Fruit fly (Drosophila melanogaster) whole organism, embryonic: Measurements from ENCODE around the gene c12.2.

ENCODE experiments used
- Adf1 ChIP-seq: fragments of 200-800 bp; sonication (Bioruptor generic); IDR thresholded peaks from 2 replicates; pipeline ENCODE4 v1.3.6; 2022; ENCODE audit warnings: missing biosample characterization, missing genetic modification characterization
- CG10267 ChIP-seq: fragments of 200-800 bp; sonication (Bioruptor generic); optimal IDR thresholded peaks from 2 replicates; lab custom pipeline; 2018; ENCODE audit warnings: missing biosample characterization, mild to moderate bottlenecking, missing genetic modification characterization, moderate library complexity
- CG12769 ChIP-seq: fragments of 200-800 bp; sonication (Bioruptor generic); optimal IDR thresholded peaks from 2 replicates; lab custom pipeline; 2019; ENCODE audit warnings: missing biosample characterization, mild to moderate bottlenecking, missing genetic modification characterization, moderate library complexity
- CG18011 ChIP-seq: fragments of 200-800 bp; sonication (Bioruptor generic); optimal IDR thresholded peaks from 2 replicates; lab custom pipeline; 2017; ENCODE audit warnings: missing biosample characterization, missing genetic modification characterization, mild to moderate bottlenecking, moderate library complexity, missing genotype
- CG18476 ChIP-seq: fragments of 200-800 bp; sonication (Bioruptor generic); optimal IDR thresholded peaks from 2 replicates; lab custom pipeline; 2016; ENCODE audit warnings: missing biosample characterization, mild to moderate bottlenecking, missing genetic modification characterization
- CG4730 ChIP-seq: fragments of 200-800 bp; sonication (Bioruptor generic); IDR thresholded peaks from 2 replicates; pipeline ENCODE4 v1.3.6; 2022; ENCODE audit warnings: missing biosample characterization, missing genetic modification characterization
- CG6175 ChIP-seq: fragments of 200-800 bp; sonication (Bioruptor generic); IDR thresholded peaks from 3 replicates; pipeline ENCODE4 v1.3.6; 2022; ENCODE audit warnings: missing biosample characterization, missing genetic modification characterization
- CG6689 ChIP-seq: fragments of 200-800 bp; sonication (Bioruptor generic); IDR thresholded peaks from 2 replicates; pipeline ENCODE4 v1.3.6; 2022; ENCODE audit warnings: missing biosample characterization, missing genetic modification characterization
- CG7839 ChIP-seq: fragments of 200-800 bp; sonication (Bioruptor generic); optimal IDR thresholded peaks from 3 replicates; lab custom pipeline; 2018; ENCODE audit warnings: missing biosample characterization, mild to moderate bottlenecking, missing genetic modification characterization, moderate library complexity
- CG8944 ChIP-seq: fragments of 200-800 bp; sonication (Bioruptor generic); optimal IDR thresholded peaks from 3 replicates; lab custom pipeline; 2016; ENCODE audit warnings: missing biosample characterization, missing genetic modification characterization
- Camta ChIP-seq: fragments of 200-800 bp; sonication (Bioruptor generic); optimal IDR thresholded peaks from 2 replicates; lab custom pipeline; 2016; ENCODE audit warnings: missing biosample characterization, missing genetic modification characterization
- E2f1 ChIP-seq: fragments of 200-800 bp; sonication (Bioruptor generic); IDR thresholded peaks from 2 replicates; pipeline ENCODE4 v1.3.6; 2022; ENCODE audit warnings: missing biosample characterization, missing genetic modification characterization
- Elba2 ChIP-seq: fragments of 200-800 bp; sonication (Bioruptor generic); optimal IDR thresholded peaks from 3 replicates; lab custom pipeline; 2016; ENCODE audit warnings: missing biosample characterization, missing genetic modification characterization
- H2.0 ChIP-seq: fragments of 200-800 bp; sonication (Bioruptor generic); IDR thresholded peaks from 2 replicates; pipeline ENCODE4 v1.3.6; 2022; ENCODE audit warnings: missing biosample characterization, missing genetic modification characterization
- HLHmδ ChIP-seq: fragments of 200-800 bp; sonication (Bioruptor generic); optimal IDR thresholded peaks from 2 replicates; lab custom pipeline; 2018; ENCODE audit warnings: missing biosample characterization, mild to moderate bottlenecking, missing genetic modification characterization, moderate library complexity
- Hand ChIP-seq: fragments of 200-800 bp; sonication (Bioruptor generic); optimal IDR thresholded peaks from 2 replicates; lab custom pipeline; 2017; ENCODE audit warnings: mild to moderate bottlenecking, missing biosample characterization, missing genetic modification reagents, missing genetic modification characterization
- Hmr ChIP-seq: fragments of 200-800 bp; sonication (Bioruptor generic); optimal IDR thresholded peaks from 3 replicates; lab custom pipeline; 2017; ENCODE audit warnings: mild to moderate bottlenecking, missing biosample characterization, missing genetic modification reagents, missing genetic modification characterization
- Hr39 ChIP-seq: fragments of >200 bp; optimal IDR thresholded peaks from 2 replicates; lab custom pipeline; 2017
- Jarid2 ChIP-seq: fragments of 200-800 bp; sonication (Bioruptor generic); optimal IDR thresholded peaks from 3 replicates; lab custom pipeline; 2017; ENCODE audit warnings: mild to moderate bottlenecking, missing biosample characterization, missing genetic modification reagents, missing genetic modification characterization
- Max ChIP-seq: fragments of 200-800 bp; sonication (Bioruptor generic); optimal IDR thresholded peaks from 2 replicates; lab custom pipeline; 2016; ENCODE audit warnings: missing biosample characterization, mild to moderate bottlenecking, missing genetic modification characterization
- Med ChIP-seq: fragments of 200-800 bp; sonication (Bioruptor generic); peaks from one replicate; lab custom pipeline; 2016; ENCODE audit warnings: missing biosample characterization, missing genetic modification characterization, mild to moderate bottlenecking, inconsistent platforms, moderate library complexity
- NC2β ChIP-seq: fragments of 200-800 bp; sonication (Bioruptor generic); optimal IDR thresholded peaks from 2 replicates; lab custom pipeline; 2016; ENCODE audit warnings: missing biosample characterization, missing genetic modification characterization
- Opbp ChIP-seq: fragments of 200-800 bp; sonication (Bioruptor generic); IDR thresholded peaks from 3 replicates; pipeline ENCODE4 v1.3.6; 2022; ENCODE audit warnings: missing biosample characterization, missing genetic modification characterization; ENCODE audit not compliant: partially characterized antibody
- Sox102F ChIP-seq: fragments of 200-800 bp; sonication (Bioruptor generic); optimal IDR thresholded peaks from 2 replicates; lab custom pipeline; 2018; ENCODE audit warnings: missing biosample characterization, mild to moderate bottlenecking, missing genetic modification characterization, moderate library complexity
- Xrp1 ChIP-seq: fragments of 200-800 bp; sonication (Bioruptor generic); IDR thresholded peaks from 2 replicates; pipeline ENCODE4 v1.3.6; 2022; ENCODE audit warnings: missing biosample characterization, missing genetic modification characterization
- amos ChIP-seq: fragments of 200-800 bp; sonication (Bioruptor generic); IDR thresholded peaks from 2 replicates; pipeline ENCODE4 v1.3.6; 2022; ENCODE audit warnings: missing biosample characterization, missing genetic modification characterization; ENCODE audit not compliant: partially characterized antibody
- crol ChIP-seq: fragments of 200-800 bp; sonication (Bioruptor generic); IDR thresholded peaks from 2 replicates; pipeline ENCODE4 v1.3.6; 2022; ENCODE audit warnings: missing biosample characterization, missing genetic modification characterization
- dm ChIP-seq: fragments of 200-800 bp; sonication (Bioruptor generic); optimal IDR thresholded peaks from 3 replicates; lab custom pipeline; 2016; ENCODE audit warnings: missing biosample characterization, missing genetic modification characterization
- ewg ChIP-seq: fragments of 200-800 bp; sonication (Bioruptor generic); optimal IDR thresholded peaks from 3 replicates; lab custom pipeline; 2017; ENCODE audit warnings: mild to moderate bottlenecking, missing biosample characterization, missing genetic modification reagents, missing genetic modification characterization
- fd64A ChIP-seq: fragments of 200-800 bp; sonication (Bioruptor generic); optimal IDR thresholded peaks from 3 replicates; lab custom pipeline; 2018; ENCODE audit warnings: missing biosample characterization, mild to moderate bottlenecking, missing genetic modification characterization
- grn ChIP-seq: fragments of 200-800 bp; sonication (Bioruptor generic); optimal IDR thresholded peaks from 3 replicates; lab custom pipeline; 2017; ENCODE audit warnings: missing biosample characterization, missing genetic modification characterization
- kni ChIP-seq: fragments of 200-800 bp; sonication (Bioruptor generic); optimal IDR thresholded peaks from 3 replicates; lab custom pipeline; 2017; ENCODE audit warnings: mild to moderate bottlenecking, missing biosample characterization, missing genetic modification reagents, missing genetic modification characterization
- nmo ChIP-seq: fragments of 200-800 bp; sonication (Bioruptor generic); optimal IDR thresholded peaks from 2 replicates; lab custom pipeline; 2018; ENCODE audit warnings: missing biosample characterization, mild to moderate bottlenecking, missing genetic modification characterization, moderate library complexity
- oc ChIP-seq: fragments of 200-800 bp; sonication (Bioruptor generic); optimal IDR thresholded peaks from 2 replicates; lab custom pipeline; 2018; ENCODE audit warnings: missing biosample characterization, mild to moderate bottlenecking, missing genetic modification characterization, moderate library complexity
- pan ChIP-seq, 4 experiments: fragments of >200 bp in 3 of 4; fragments of 200-800 bp in 1 of 4; sonication (Bioruptor generic) in 1 of 4; optimal IDR thresholded peaks in 3 of 4; IDR thresholded peaks in 1 of 4; 2 replicates each; pipeline versions ENCODE4 v1.3.6 to Lab custom; 2017 to 2022; ENCODE audit warnings: missing biosample characterization in 2 of 4, missing genetic modification characterization in 2 of 4, mixed read lengths in 1 of 4
- psq ChIP-seq: fragments of 200-800 bp; sonication (Bioruptor generic); optimal IDR thresholded peaks from 2 replicates; lab custom pipeline; 2017; ENCODE audit warnings: missing biosample characterization, missing genetic modification characterization
- pzg ChIP-seq: fragments of 200-800 bp; sonication (Bioruptor generic); optimal IDR thresholded peaks from 3 replicates; lab custom pipeline; 2018; ENCODE audit warnings: missing biosample characterization, mild to moderate bottlenecking, missing genetic modification characterization, moderate library complexity
- ranshi ChIP-seq: fragments of 200-800 bp; sonication (Bioruptor generic); IDR thresholded peaks from 2 replicates; pipeline ENCODE4 v1.3.6; 2022; ENCODE audit warnings: missing biosample characterization, missing genetic modification characterization
- sens ChIP-seq: fragments of 200-800 bp; sonication (Bioruptor generic); peaks from one replicate; lab custom pipeline; 2016; ENCODE audit warnings: missing biosample characterization, missing genetic modification characterization
- seq ChIP-seq: fragments of 200-800 bp; sonication (Bioruptor generic); IDR thresholded peaks from 2 replicates; pipeline ENCODE4 v1.3.6; 2022; ENCODE audit warnings: missing biosample characterization, missing genetic modification characterization
- sisA ChIP-seq: fragments of 200-800 bp; sonication (Bioruptor generic); IDR thresholded peaks from 2 replicates; pipeline ENCODE4 v1.3.6; 2022; ENCODE audit warnings: missing biosample characterization, missing genetic modification characterization
- slbo ChIP-seq: fragments of 200-800 bp; sonication (Bioruptor generic); IDR thresholded peaks from 2 replicates; pipeline ENCODE4 v1.3.6; 2022; ENCODE audit warnings: missing biosample characterization, missing genetic modification characterization
- ssp ChIP-seq: fragments of 200-800 bp; sonication (Bioruptor generic); IDR thresholded peaks from 2 replicates; pipeline ENCODE4 v1.3.6; 2022; ENCODE audit warnings: missing biosample characterization, missing genetic modification characterization
- ttk ChIP-seq: fragments of 200-800 bp; sonication (Bioruptor generic); IDR thresholded peaks from 2 replicates; pipeline ENCODE4 v2.1.2; 2022; ENCODE audit warnings: missing biosample characterization, missing genetic modification characterization
- z ChIP-seq: fragments of 200-800 bp; sonication (Bioruptor generic); IDR thresholded peaks from 3 replicates; pipeline ENCODE4 v1.3.6; 2022; ENCODE audit warnings: missing biosample characterization, missing genetic modification characterization
- zfh1 ChIP-seq: fragments of 200-800 bp; sonication (Bioruptor generic); IDR thresholded peaks from 3 replicates; pipeline ENCODE4 v1.3.6; 2022; ENCODE audit warnings: missing biosample characterization, missing genetic modification characterization

Gene c12.2

dm6 chrX:9344482-9345106 is 25.4 kb downstream of the c12.2 start (continued):
- TF ChIP-seq Sox102F (GFP tag; lab: Kevin White, UChicago) (peak; percentile 44), ewg (GFP tag; lab: Kevin White, UChicago) (peak; percentile 5), NC2β (GFP tag; lab: Kevin White, UChicago) (no peak), Xrp1 (no peak), seq (GFP tag; lab: Robert Waterston, UW) (no peak), Hand (peak; percentile 60)

DNA sequence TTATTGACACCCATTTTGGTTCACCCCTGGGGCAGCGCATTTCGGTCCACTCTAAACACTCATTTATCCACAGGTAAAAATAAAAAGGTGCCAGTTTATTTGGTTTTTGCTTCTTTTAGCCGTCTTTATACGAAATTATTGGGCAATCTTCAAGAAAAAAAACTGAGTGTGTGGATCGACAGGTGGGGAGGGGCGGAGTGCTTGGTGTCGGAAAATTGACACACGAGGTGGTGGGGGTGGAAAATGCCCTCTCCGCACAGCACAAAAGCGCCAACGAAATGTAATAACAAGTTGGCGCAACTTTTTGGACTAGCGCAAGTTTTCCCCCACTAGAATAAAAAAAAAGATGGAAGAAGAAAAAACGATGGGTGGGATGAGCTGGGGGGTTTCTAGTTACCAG is 26.4 kb downstream of the c12.2 start:
- TF ChIP-seq Opbp (GFP tag; lab: Robert Waterston, UW) = no peak
- TF ChIP-seq Hr39 (lab: Kevin White, UChicago) = no peak
- TF ChIP-seq slbo (GFP tag; lab: Robert Waterston, UW) = peak; percentile 19; the same call in 1 of the 2 replicates
- no peak for TF ChIP-seq ranshi (GFP tag; lab: Robert Waterston, UW)
- TF ChIP-seq CG12769 = peak; percentile 28
- no peak for TF ChIP-seq CG18011 (GFP tag; lab: Kevin White, UChicago)
- no peak for TF ChIP-seq CG6689 (GFP tag; lab: Robert Waterston, UW)
- TF ChIP-seq crol = peak; percentile 67
- TF ChIP-seq Med (GFP tag; lab: Kevin White, UChicago) = peak; percentile 53
- no peak for TF ChIP-seq CG18476 (GFP tag; lab: Kevin White, UChicago)

dm6 chrX:9347767-9348166 is 28.6 kb downstream of the c12.2 start:
- TF ChIP-seq H2.0 (GFP tag; lab: Robert Waterston, UW) (no peak), fd64A (GFP tag; lab: Kevin White, UChicago) (no peak), Elba2 (no peak), Camta (no peak), ttk (GFP tag; lab: Robert Waterston, UW) (no peak)

DNA sequence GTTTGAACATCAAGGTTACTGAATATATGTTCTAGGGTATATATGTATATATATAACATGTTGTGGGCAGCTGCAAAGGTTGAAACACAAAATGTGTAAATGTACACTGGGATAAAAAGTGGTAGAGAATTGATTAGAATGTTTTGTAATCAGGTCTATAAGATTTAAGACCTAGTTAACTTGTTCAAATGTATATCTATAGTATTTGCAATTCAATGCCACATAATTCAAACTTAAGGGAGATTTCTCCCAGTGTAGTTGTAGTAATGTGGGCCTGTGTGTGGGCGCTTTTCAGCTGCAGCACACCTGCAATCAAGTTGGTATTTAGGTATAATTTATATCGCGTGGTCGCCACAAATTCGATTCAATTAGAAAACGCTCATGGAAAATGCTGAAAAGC is 30.1 kb downstream of the c12.2 start:
- no peak for TF ChIP-seq grn (GFP tag; lab: Kevin White, UChicago)
- peak; percentile 21 for TF ChIP-seq CG8944
- TF ChIP-seq HLHmδ (GFP tag; lab: Kevin White, UChicago) = no peak
- peak; percentile 40 for TF ChIP-seq oc (tag; lab: Kevin White, UChicago)
- TF ChIP-seq nmo (GFP tag; lab: Kevin White, UChicago) = peak; percentile 66
- TF ChIP-seq sens = peak; percentile 92
- peak; percentile 67 for TF ChIP-seq CG7839
- TF ChIP-seq dm (GFP tag; lab: Kevin White, UChicago) = no peak
- TF ChIP-seq psq (GFP tag; lab: Kevin White, UChicago) = no peak
- TF ChIP-seq z = no peak
- TF ChIP-seq sisA (GFP tag; lab: Robert Waterston, UW) = peak; percentile 37; the same call in 1 of the 2 replicates
- TF ChIP-seq E2f1 = peak; percentile 72
- peak; percentile 31; the same call in 1 of the 2 replicates for TF ChIP-seq ssp
- TF ChIP-seq CG6175 (GFP tag; lab: Robert Waterston, UW) = no peak
- peak; percentile 3 for TF ChIP-seq Jarid2 (GFP tag; lab: Kevin White, UChicago)
- TF ChIP-seq Hmr = peak; percentile 32
- TF ChIP-seq amos = no peak
- TF ChIP-seq pan (optimal IDR thresholded peaks at IDR 0.05; lab: Kevin White, UChicago) = no peak
- TF ChIP-seq pan (GFP tag; optimal IDR thresholded peaks at IDR 0.05 in 1 of 2, IDR thresholded peaks at IDR 0.05 in 1 of 2) = peak in 1 of 2 experiments; percentile 79
- TF ChIP-seq pzg (GFP tag; lab: Kevin White, UChicago) = no peak
- TF ChIP-seq Max = peak; percentile 41
- TF ChIP-seq zfh1 (GFP tag; lab: Robert Waterston, UW) = peak; percentile 52; the same call in 1 of the 3 replicates
- TF ChIP-seq CG18011 (GFP tag; lab: Kevin White, UChicago) = no peak
- TF ChIP-seq kni (GFP tag; lab: Kevin White, UChicago) = no peak
- peak; percentile 70 for TF ChIP-seq slbo (GFP tag; lab: Robert Waterston, UW)
- TF ChIP-seq CG10267 = peak; percentile 41
- no peak for TF ChIP-seq Adf1 (GFP tag; lab: Robert Waterston, UW)
- TF ChIP-seq CG4730 = 0 out of 2 replicates have a peak, but pooled peaks have one; percentile 40
